Worm (Caenorhabditis elegans) whole organism, L4 larva: ENCODE data around the gene F43G6.7.

Source experiments
- aha-1 ChIP-seq: fragments of 150-350 bp; peaks from one replicate; lab custom pipeline; 2014; ENCODE audit warnings: missing biosample characterization, missing genetic modification characterization
- ceh-44 ChIP-seq: fragments of 200-800 bp; sonication (Bioruptor generic); IDR thresholded peaks from 2 replicates; pipeline ENCODE4 v1.3.6; 2022; ENCODE audit warnings: missing genetic modification reagents, missing genetic modification characterization, missing compliant biosample characterization
- daf-8 ChIP-seq: fragments of 200-800 bp; sonication (Bioruptor generic); IDR thresholded peaks from 2 replicates; pipeline ENCODE4 v1.3.6; 2022; ENCODE audit warnings: missing genetic modification characterization, missing compliant biosample characterization
- fkh-10 ChIP-seq: fragments of 150-350 bp; optimal IDR thresholded peaks from 2 replicates; lab custom pipeline; 2014; ENCODE audit warnings: missing biosample characterization, missing genetic modification reagents, missing genetic modification characterization
- fos-1 ChIP-seq: fragments of 150-350 bp; optimal IDR thresholded peaks from 2 replicates; lab custom pipeline; 2014; ENCODE audit warnings: missing biosample characterization, missing genetic modification characterization
- hlh-30 ChIP-seq: sonication (generic microtip); optimal IDR thresholded peaks from 2 replicates; lab custom pipeline; 2017; ENCODE audit warnings: antibody characterized with exemption, mild to moderate bottlenecking, missing genetic modification characterization, missing compliant biosample characterization; ENCODE audit not compliant: insufficient read depth
- lin-13 ChIP-seq: fragments of 150-350 bp; optimal IDR thresholded peaks from 2 replicates; lab custom pipeline; 2014; ENCODE audit warnings: missing biosample characterization, missing genetic modification reagents, missing genetic modification characterization
- mdl-1 ChIP-seq, 2 experiments: fragments of 150-350 bp in 1 of 2; sonication (generic microtip) in 1 of 2; optimal IDR thresholded peaks; 2 replicates each; lab custom pipeline; 2014 to 2017; ENCODE audit warnings: missing biosample characterization in 2 of 2, missing genetic modification characterization in 2 of 2
- nhr-237 ChIP-seq: sonication (generic microtip); optimal IDR thresholded peaks from 2 replicates; lab custom pipeline; 2017; ENCODE audit warnings: missing biosample characterization, missing genetic modification characterization
- nhr-48 ChIP-seq: sonication (generic microtip); optimal IDR thresholded peaks from 2 replicates; lab custom pipeline; 2016; ENCODE audit warnings: mild to moderate bottlenecking, missing genetic modification characterization, missing compliant biosample characterization
- pqm-1 ChIP-seq: sonication (generic microtip); optimal IDR thresholded peaks from 2 replicates; lab custom pipeline; 2017; ENCODE audit warnings: missing biosample characterization, missing genetic modification characterization
- snpc-4 ChIP-seq: fragments of 150-350 bp; optimal IDR thresholded peaks from 2 replicates; lab custom pipeline; 2014; ENCODE audit warnings: missing biosample characterization, missing genetic modification characterization
- unc-39 ChIP-seq: sonication (generic microtip); optimal IDR thresholded peaks from 2 replicates; lab custom pipeline; 2017; ENCODE audit warnings: missing biosample characterization, missing genetic modification characterization
- ztf-11 ChIP-seq: fragments of 150-350 bp; optimal IDR thresholded peaks from 2 replicates; lab custom pipeline; 2014; ENCODE audit warnings: missing biosample characterization, missing genetic modification characterization

DNA sequence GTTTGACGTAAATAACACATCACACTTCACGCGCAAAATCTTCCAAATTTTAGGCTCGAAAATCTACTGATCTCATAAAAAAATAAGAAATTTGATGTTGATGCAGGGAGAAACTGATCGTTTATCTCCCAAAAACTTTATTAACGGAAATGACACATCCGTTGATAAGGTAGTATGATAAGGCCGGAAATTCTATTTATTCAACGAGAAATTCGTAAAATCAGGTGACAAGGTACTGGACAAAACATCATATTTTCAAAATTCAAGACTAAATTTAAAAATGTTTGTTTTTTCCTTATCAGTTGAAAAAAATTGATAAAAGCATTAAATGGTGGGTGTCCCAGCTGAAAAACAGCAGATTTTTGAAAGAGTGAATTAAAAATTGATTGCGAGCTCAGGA is 49.2 kb downstream of the F43G6.7 start:
- no peak for TF ChIP-seq nhr-237 (tag; lab: Kevin White, UChicago)
- no peak for TF ChIP-seq nhr-48
- no peak for TF ChIP-seq pqm-1
- TF ChIP-seq fos-1: no peak
- no peak for TF ChIP-seq ceh-44 (GFP tag; lab: Robert Waterston, UW)
- no peak for TF ChIP-seq ztf-11 (tag; lab: Kevin White, UChicago)
- no peak for TF ChIP-seq snpc-4 (tag; lab: Kevin White, UChicago)
- no peak for TF ChIP-seq fkh-10 (GFP tag; lab: Kevin White, UChicago)
- no peak for TF ChIP-seq hlh-30 (tag; lab: Kevin White, UChicago)
- no peak for TF ChIP-seq mdl-1 (tag; optimal IDR thresholded peaks at IDR 0.05; lab: Kevin White, UChicago)
- TF ChIP-seq daf-8 (GFP tag; lab: Robert Waterston, UW): no peak
- no peak for TF ChIP-seq lin-13 (GFP tag; lab: Kevin White, UChicago)
- no peak for TF ChIP-seq aha-1 (tag; lab: Kevin White, UChicago)
- TF ChIP-seq unc-39 (tag; lab: Kevin White, UChicago): no peak
